Fruit fly (Drosophila melanogaster): ENCODE results near the gene CG3982.

Gene CG3982

DNA sequence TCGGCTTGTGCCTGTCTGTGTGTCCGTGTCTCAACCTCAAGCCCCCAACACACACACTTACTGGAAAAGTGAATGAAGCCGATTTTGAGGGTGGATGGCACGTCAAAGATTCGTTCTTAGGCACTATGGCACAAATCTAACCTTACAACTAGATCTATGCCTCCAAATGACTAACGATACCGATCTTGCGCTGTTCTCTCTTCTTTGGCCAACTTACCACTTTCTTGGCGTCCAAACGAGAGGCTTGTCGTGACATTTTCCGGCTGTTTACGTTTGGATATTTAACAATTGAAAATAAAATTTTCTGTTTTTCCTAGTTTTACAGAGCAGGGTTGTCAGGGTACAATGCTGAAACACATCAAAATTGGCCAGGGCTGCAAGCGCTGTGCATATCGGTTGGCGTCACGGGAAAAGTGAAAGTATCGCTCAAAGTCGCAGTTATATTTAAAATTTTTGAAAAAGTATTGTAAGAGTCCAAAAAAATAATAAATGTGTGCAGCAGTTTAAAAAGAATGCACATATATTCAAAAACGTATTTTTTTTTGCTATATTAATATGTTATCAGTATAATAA is 24.8 kb upstream of the CG3982 start, which contains the start of the genes Bet3 and Nf-YA (continued):
- peak; percentile 41 for TF ChIP-seq slou (GFP tag; optimal IDR thresholded peaks at IDR 0.05)
- TF ChIP-seq eyg (GFP tag; optimal IDR thresholded peaks at IDR 0.05), result no peak
- peak; percentile 94 for TF ChIP-seq Med (GFP tag)
- TF ChIP-seq fd96Cb (tag; optimal IDR thresholded peaks at IDR 0.05), result peak; percentile 29
- TF ChIP-seq CG15601 (tag; optimal IDR thresholded peaks at IDR 0.05), result peak; percentile 10
- TF ChIP-seq toy (GFP tag; IDR thresholded peaks at IDR 0.05), result no peak
- peak; percentile 7 for TF ChIP-seq Elba2 (GFP tag; optimal IDR thresholded peaks at IDR 0.05)
- TF ChIP-seq az2 (GFP tag; optimal IDR thresholded peaks at IDR 0.05), result peak; percentile 44
- no peak for TF ChIP-seq wek (GFP tag; optimal IDR thresholded peaks at IDR 0.05)
- no peak for TF ChIP-seq CG3838 (GFP tag; optimal IDR thresholded peaks at IDR 0.05)
- peak; percentile 29 for TF ChIP-seq CG18599 (GFP tag; optimal IDR thresholded peaks at IDR 0.05)
- TF ChIP-seq CG8924 (tag; optimal IDR thresholded peaks at IDR 0.05), result peak; percentile 5
- TF ChIP-seq p53 (GFP tag; optimal IDR thresholded peaks at IDR 0.05), result peak; percentile 21
- peak; percentile 8 for TF ChIP-seq CG17385 (GFP tag; optimal IDR thresholded peaks at IDR 0.05)
- peak; percentile 86 for TF ChIP-seq CG9932 (GFP tag; IDR thresholded peaks at IDR 0.05)
- peak; percentile 44 for TF ChIP-seq Lhr (GFP tag; optimal IDR thresholded peaks at IDR 0.05)
- no peak for TF ChIP-seq disco-r (GFP tag; optimal IDR thresholded peaks at IDR 0.05)
- TF ChIP-seq cato (GFP tag; optimal IDR thresholded peaks at IDR 0.05; ENCODE audit: borderline replicate concordance), result no peak
- TF ChIP-seq HLH3B (GFP tag; IDR thresholded peaks at IDR 0.05), result no peak; the same call in 1 of the 2 replicates
- no peak for TF ChIP-seq CG2199 (GFP tag; IDR thresholded peaks at IDR 0.05)
- no peak for TF ChIP-seq CG7271 (tag; optimal IDR thresholded peaks at IDR 0.05)
- no peak for TF ChIP-seq CG10462 (GFP tag; optimal IDR thresholded peaks at IDR 0.05)
- no peak for TF ChIP-seq HLHmδ (GFP tag; optimal IDR thresholded peaks at IDR 0.05)
- no peak for TF ChIP-seq CG6813 (GFP tag; optimal IDR thresholded peaks at IDR 0.05)
- no peak for TF ChIP-seq fru (optimal IDR thresholded peaks at IDR 0.05)
- TF ChIP-seq CG14965 (GFP tag; optimal IDR thresholded peaks at IDR 0.05; ENCODE audit: borderline replicate concordance), result no peak
- TF ChIP-seq CG31441 (GFP tag; IDR thresholded peaks at IDR 0.05), result peak; percentile 74
- no peak for TF ChIP-seq tio (GFP tag; optimal IDR thresholded peaks at IDR 0.05)
- peak; percentile 65 to 68 for TF ChIP-seq dpn (GFP tag; optimal IDR thresholded peaks at IDR 0.05)
- peak; percentile 77 for TF ChIP-seq luna (GFP tag; optimal IDR thresholded peaks at IDR 0.05)
- TF ChIP-seq Side (GFP tag; optimal IDR thresholded peaks at IDR 0.05), result peak; percentile 8
- TF ChIP-seq CG1529 (GFP tag; optimal IDR thresholded peaks at IDR 0.05), result no peak
- no peak for TF ChIP-seq PHDP (tag; optimal IDR thresholded peaks at IDR 0.05)
- peak; percentile 55 for TF ChIP-seq jumu (GFP tag; optimal IDR thresholded peaks at IDR 0.05)
- no peak for TF ChIP-seq CrebB (tag; optimal IDR thresholded peaks at IDR 0.05)
- TF ChIP-seq exex (tag; optimal IDR thresholded peaks at IDR 0.05), result no peak
- no peak for TF ChIP-seq CG8281 (tag; optimal IDR thresholded peaks at IDR 0.05)
- peak; percentile 3 for TF ChIP-seq CG8089 (GFP tag; optimal IDR thresholded peaks at IDR 0.05)
- TF ChIP-seq TFAM (GFP tag; optimal IDR thresholded peaks at IDR 0.05), result no peak
- no peak for TF ChIP-seq CTCF (GFP tag; optimal IDR thresholded peaks at IDR 0.05)
- TF ChIP-seq CG6683 (GFP tag; optimal IDR thresholded peaks at IDR 0.05), result no peak
- peak; percentile 20 for TF ChIP-seq scrt (GFP tag; optimal IDR thresholded peaks at IDR 0.05)
- TF ChIP-seq Sox100B (GFP tag; optimal IDR thresholded peaks at IDR 0.05), result no peak
- peak; percentile 38; the same call in 1 of the 2 replicates for TF ChIP-seq ttk (GFP tag; IDR thresholded peaks at IDR 0.05)
- TF ChIP-seq tna (GFP tag; IDR thresholded peaks at IDR 0.05; ENCODE audit: partially characterized antibody), result peak; percentile 66
- TF ChIP-seq Stat92E (GFP tag; optimal IDR thresholded peaks at IDR 0.05), result no peak
- TF ChIP-seq CG5953 (GFP tag; IDR thresholded peaks at IDR 0.05), result no peak
- peak; percentile 59; the same call in 1 of the 2 replicates for TF ChIP-seq al (GFP tag; IDR thresholded peaks at IDR 0.05)
- TF ChIP-seq CG13123 (GFP tag; optimal IDR thresholded peaks at IDR 0.05), result no peak
- peak; percentile 62 for TF ChIP-seq sob (GFP tag; IDR thresholded peaks at IDR 0.05)
- TF ChIP-seq so (GFP tag; IDR thresholded peaks at IDR 0.05), result no peak

Data from whole organism, embryonic.